Fruit fly (Drosophila melanogaster): Measurements from ENCODE around the gene Men-b.

Gene Men-b

dm6 chr3R:27148812-27149769, 2.4 kb upstream of the Men-b start (continued):
- TF ChIP-seq Pdp1 (GFP tag; optimal IDR thresholded peaks at IDR 0.05) (peak in 1 of 2 experiments; percentile 48), dan (GFP tag; IDR thresholded peaks at IDR 0.05) (no peak), kni (GFP tag; optimal IDR thresholded peaks at IDR 0.05) (peak; percentile 8), scrt (GFP tag; optimal IDR thresholded peaks at IDR 0.05) (no peak), CG11696 (GFP tag; IDR thresholded peaks at IDR 0.05) (no peak), CG33213 (GFP tag; optimal IDR thresholded peaks at IDR 0.05) (no peak), exex (tag; optimal IDR thresholded peaks at IDR 0.05) (peak; percentile 41), Myb (GFP tag; optimal IDR thresholded peaks at IDR 0.05) (no peak), Hmx (GFP tag; optimal IDR thresholded peaks at IDR 0.05) (no peak), CG33557 (GFP tag; optimal IDR thresholded peaks at IDR 0.05) (no peak), zfh2 (GFP tag; optimal IDR thresholded peaks at IDR 0.05) (no peak), ro (GFP tag; IDR thresholded peaks at IDR 0.05) (no peak), BtbVII (GFP tag; optimal IDR thresholded peaks at IDR 0.05) (no peak), CG6813 (GFP tag; optimal IDR thresholded peaks at IDR 0.05) (peak; percentile 40), CG3995 (GFP tag; optimal IDR thresholded peaks at IDR 0.05) (no peak), grn (GFP tag; optimal IDR thresholded peaks at IDR 0.05) (peak; percentile 83), Ada2b (GFP tag; IDR thresholded peaks at IDR 0.05) (no peak), gce (GFP tag; IDR thresholded peaks at IDR 0.05) (no peak), Ets97D (GFP tag; optimal IDR thresholded peaks at IDR 0.05) (no peak), CG15696 (tag; optimal IDR thresholded peaks at IDR 0.05) (no peak), run (tag; optimal IDR thresholded peaks at IDR 0.05) (peak; percentile 29), CG4360 (GFP tag; IDR thresholded peaks at IDR 0.05) (no peak), Dip2 (GFP tag; IDR thresholded peaks at IDR 0.05) (no peak), CG12299 (tag; optimal IDR thresholded peaks at IDR 0.05) (no peak), HLH54F (GFP tag; optimal IDR thresholded peaks at IDR 0.05) (no peak), CG14014 (GFP tag; IDR thresholded peaks at IDR 0.05) (no peak), CG4820 (GFP tag; optimal IDR thresholded peaks at IDR 0.05) (no peak), CG4707 (GFP tag; optimal IDR thresholded peaks at IDR 0.05) (no peak), en (GFP tag; optimal IDR thresholded peaks at IDR 0.05) (no peak), stwl (tag; optimal IDR thresholded peaks at IDR 0.05) (no peak), CG18476 (GFP tag; optimal IDR thresholded peaks at IDR 0.05) (no peak), CG11456 (GFP tag; IDR thresholded peaks at IDR 0.05) (no peak), CG10431 (GFP tag; optimal IDR thresholded peaks at IDR 0.05) (peak; percentile 73), CG7839 (tag; optimal IDR thresholded peaks at IDR 0.05) (peak; percentile 21), CrebB (tag; optimal IDR thresholded peaks at IDR 0.05) (peak; percentile 18), CG3847 (GFP tag; IDR thresholded peaks at IDR 0.05) (no peak), org-1 (GFP tag; optimal IDR thresholded peaks at IDR 0.05) (peak; percentile 18), CG32772 (GFP tag; IDR thresholded peaks at IDR 0.05) (no peak), cato (GFP tag; optimal IDR thresholded peaks at IDR 0.05; ENCODE audit: borderline replicate concordance) (no peak), repo (GFP tag; optimal IDR thresholded peaks at IDR 0.05) (no peak), hkb (optimal IDR thresholded peaks at IDR 0.05) (no peak), hkb (GFP tag; IDR thresholded peaks at IDR 0.05) (no peak), crc (GFP tag; optimal IDR thresholded peaks at IDR 0.05) (no peak), CG12769 (tag; optimal IDR thresholded peaks at IDR 0.05) (peak; percentile 89), nau (GFP tag; optimal IDR thresholded peaks at IDR 0.05) (no peak), CG8924 (tag; optimal IDR thresholded peaks at IDR 0.05) (no peak), dmrt99B (tag; optimal IDR thresholded peaks at IDR 0.05) (peak; percentile 32), CG7372 (GFP tag; IDR thresholded peaks at IDR 0.05) (no peak), h (optimal IDR thresholded peaks at IDR 0.05) (no peak), HLH4C (GFP tag; IDR thresholded peaks at IDR 0.05; ENCODE audit: partially characterized antibody) (no peak)

Data from whole organism, embryonic.